Fruit fly (Drosophila melanogaster) whole organism, embryonic: Measurements from ENCODE around the gene MICAL-like.

Experiments used
- Adf1 ChIP-seq: fragments of 200-800 bp; sonication (Bioruptor generic); IDR thresholded peaks from 2 replicates; pipeline ENCODE4 v1.3.6; 2022; ENCODE audit warnings: missing biosample characterization, missing genetic modification characterization
- Asciz ChIP-seq: fragments of 200-800 bp; sonication (Bioruptor generic); optimal IDR thresholded peaks from 2 replicates; lab custom pipeline; 2017; ENCODE audit warnings: missing biosample characterization, mild to moderate bottlenecking, missing genetic modification characterization, missing genetic modification reagents
- CG12659 ChIP-seq: fragments of 200-800 bp; sonication (Bioruptor generic); optimal IDR thresholded peaks from 3 replicates; lab custom pipeline; 2017; ENCODE audit warnings: mild to moderate bottlenecking, missing biosample characterization, missing genetic modification reagents, missing genetic modification characterization
- CG13424 ChIP-seq: fragments of 200-800 bp; sonication (Bioruptor generic); optimal IDR thresholded peaks from 2 replicates; lab custom pipeline; 2019; ENCODE audit warnings: missing biosample characterization, mild to moderate bottlenecking, missing genetic modification characterization, moderate library complexity
- CG1529 ChIP-seq: fragments of 200-800 bp; sonication (Bioruptor generic); optimal IDR thresholded peaks from 3 replicates; lab custom pipeline; 2018; ENCODE audit warnings: missing biosample characterization, missing genetic modification characterization
- CG15479 ChIP-seq: fragments of 200-800 bp; sonication (Bioruptor generic); optimal IDR thresholded peaks from 3 replicates; lab custom pipeline; 2019; ENCODE audit warnings: missing biosample characterization, mild to moderate bottlenecking, missing genetic modification characterization, moderate library complexity
- CG17829 ChIP-seq: fragments of 200-800 bp; optimal IDR thresholded peaks from 2 replicates; lab custom pipeline; 2019; ENCODE audit warnings: missing biosample characterization, mild to moderate bottlenecking, missing genetic modification characterization, moderate library complexity
- CG18262 ChIP-seq: fragments of 200-800 bp; optimal IDR thresholded peaks from 3 replicates; lab custom pipeline; 2019; ENCODE audit warnings: missing biosample characterization, mild to moderate bottlenecking, missing genetic modification characterization, moderate library complexity
- CG2199 ChIP-seq: fragments of 200-800 bp; sonication (Bioruptor generic); IDR thresholded peaks from 3 replicates; pipeline ENCODE4 v1.3.6; 2022; ENCODE audit warnings: missing biosample characterization, missing genetic modification characterization
- CG30020 ChIP-seq: fragments of 200-800 bp; optimal IDR thresholded peaks from 2 replicates; lab custom pipeline; 2019; ENCODE audit warnings: missing biosample characterization, mild to moderate bottlenecking, missing genetic modification characterization, moderate library complexity
- CG4360 ChIP-seq: fragments of 200-800 bp; sonication (Bioruptor generic); IDR thresholded peaks from 2 replicates; pipeline ENCODE4 v1.3.6; 2022; ENCODE audit warnings: missing biosample characterization, missing genetic modification characterization
- CG6683 ChIP-seq: fragments of 200-800 bp; sonication (Bioruptor generic); optimal IDR thresholded peaks from 2 replicates; lab custom pipeline; 2017; ENCODE audit warnings: missing biosample characterization, mild to moderate bottlenecking, missing genetic modification characterization, missing genetic modification reagents
- CHES-1-like ChIP-seq: fragments of 200-800 bp; sonication (Bioruptor generic); optimal IDR thresholded peaks from 2 replicates; lab custom pipeline; 2016; ENCODE audit warnings: missing biosample characterization, missing genetic modification characterization
- CoRest ChIP-seq: fragments of 200-800 bp; sonication (Bioruptor generic); optimal IDR thresholded peaks from 3 replicates; lab custom pipeline; 2018; ENCODE audit warnings: missing biosample characterization, mild to moderate bottlenecking, missing genetic modification characterization, moderate library complexity
- Dek ChIP-seq: fragments of 200-800 bp; sonication (Bioruptor generic); optimal IDR thresholded peaks from 3 replicates; lab custom pipeline; 2019; ENCODE audit warnings: missing biosample characterization, mild to moderate bottlenecking, missing genetic modification characterization, moderate library complexity
- Ets65A ChIP-seq: fragments of 200-800 bp; sonication (Bioruptor generic); peaks from one replicate; lab custom pipeline; 2016; ENCODE audit warnings: missing biosample characterization, missing genetic modification characterization
- Gsc ChIP-seq: fragments of 200-800 bp; sonication (Bioruptor generic); IDR thresholded peaks from 2 replicates; pipeline ENCODE4 v1.3.6; 2022; ENCODE audit warnings: missing biosample characterization, missing genetic modification characterization
- Gug ChIP-seq: fragments of 200-800 bp; sonication (Bioruptor generic); IDR thresholded peaks from 4 replicates; pipeline ENCODE4 v1.3.6; 2022; ENCODE audit warnings: missing biosample characterization, missing genetic modification characterization
- Lhr ChIP-seq: fragments of 200-800 bp; sonication (Bioruptor generic); optimal IDR thresholded peaks from 3 replicates; lab custom pipeline; 2017; ENCODE audit warnings: mild to moderate bottlenecking, missing biosample characterization, missing genetic modification reagents, missing genetic modification characterization
- MTF-1 ChIP-seq: fragments of 200-800 bp; sonication (Bioruptor generic); optimal IDR thresholded peaks from 2 replicates; lab custom pipeline; 2018; ENCODE audit warnings: missing biosample characterization, mild to moderate bottlenecking, missing genetic modification characterization, borderline replicate concordance
- PHDP ChIP-seq: fragments of 200-800 bp; sonication (Bioruptor generic); optimal IDR thresholded peaks from 3 replicates; lab custom pipeline; 2018; ENCODE audit warnings: missing biosample characterization, mild to moderate bottlenecking, missing genetic modification characterization, moderate library complexity
- Poxn ChIP-seq: fragments of 200-800 bp; sonication (Bioruptor generic); IDR thresholded peaks from 2 replicates; pipeline ENCODE4 v1.3.6; 2022; ENCODE audit warnings: missing biosample characterization, missing genetic modification characterization
- Sox102F ChIP-seq: fragments of 200-800 bp; sonication (Bioruptor generic); optimal IDR thresholded peaks from 2 replicates; lab custom pipeline; 2018; ENCODE audit warnings: missing biosample characterization, mild to moderate bottlenecking, missing genetic modification characterization, moderate library complexity
- Sry-β ChIP-seq: fragments of 200-800 bp; sonication (Bioruptor generic); optimal IDR thresholded peaks from 2 replicates; lab custom pipeline; 2018; ENCODE audit warnings: missing biosample characterization, mild to moderate bottlenecking, missing genetic modification characterization, moderate library complexity
- Ssrp ChIP-seq: fragments of 200-800 bp; sonication (Bioruptor generic); optimal IDR thresholded peaks from 2 replicates; lab custom pipeline; 2018; ENCODE audit warnings: missing biosample characterization, mild to moderate bottlenecking, missing genetic modification characterization, moderate library complexity
- Trl ChIP-seq, 3 experiments: fragments of >200 bp in 2 of 3; fragments of 200-800 bp in 1 of 3; sonication (Bioruptor generic) in 1 of 3; optimal IDR thresholded peaks; 2 replicates in 1 of 3; 3 replicates in 2 of 3; lab custom pipeline; 2016 to 2017; ENCODE audit warnings: missing biosample characterization in 1 of 3, missing genetic modification characterization in 1 of 3
- Xbp1 ChIP-seq: fragments of 200-800 bp; sonication (Bioruptor generic); optimal IDR thresholded peaks from 3 replicates; lab custom pipeline; 2016; ENCODE audit warnings: missing biosample characterization, mild to moderate bottlenecking, missing genetic modification characterization
- cas ChIP-seq: fragments of 200-800 bp; sonication (Bioruptor generic); IDR thresholded peaks from 2 replicates; pipeline ENCODE4 v1.3.6; 2022; ENCODE audit warnings: missing biosample characterization, missing genetic modification characterization
- cato ChIP-seq: fragments of 200-800 bp; sonication (Bioruptor generic); optimal IDR thresholded peaks from 2 replicates; lab custom pipeline; 2016; ENCODE audit warnings: missing biosample characterization, missing genetic modification characterization, borderline replicate concordance
- caup ChIP-seq: fragments of 200-800 bp; sonication (Bioruptor generic); optimal IDR thresholded peaks from 3 replicates; lab custom pipeline; 2017; ENCODE audit warnings: missing biosample characterization, mild to moderate bottlenecking, missing genetic modification characterization, moderate library complexity; ENCODE audit not compliant: severe bottlenecking
- cg ChIP-seq: fragments of 200-800 bp; sonication (Bioruptor generic); optimal IDR thresholded peaks from 3 replicates; lab custom pipeline; 2019; ENCODE audit warnings: missing biosample characterization, mild to moderate bottlenecking, missing genetic modification characterization, moderate library complexity
- danr ChIP-seq: fragments of 200-800 bp; sonication (Bioruptor generic); IDR thresholded peaks from 2 replicates; pipeline ENCODE4 v1.3.6; 2022; ENCODE audit warnings: missing biosample characterization, missing genetic modification characterization
- dati ChIP-seq: fragments of 200-800 bp; sonication (Bioruptor generic); IDR thresholded peaks from 2 replicates; pipeline ENCODE4 v1.3.6; 2022; ENCODE audit warnings: missing biosample characterization, missing genetic modification characterization
- dm ChIP-seq: fragments of 200-800 bp; sonication (Bioruptor generic); optimal IDR thresholded peaks from 3 replicates; lab custom pipeline; 2016; ENCODE audit warnings: missing biosample characterization, missing genetic modification characterization
- en ChIP-seq: fragments of 200-800 bp; sonication (Bioruptor generic); optimal IDR thresholded peaks from 2 replicates; lab custom pipeline; 2016; ENCODE audit warnings: missing biosample characterization, missing genetic modification characterization
- fd102C ChIP-seq: fragments of 200-800 bp; sonication (Bioruptor generic); optimal IDR thresholded peaks from 2 replicates; lab custom pipeline; 2018; ENCODE audit warnings: missing biosample characterization, mild to moderate bottlenecking, missing genetic modification characterization, moderate library complexity
- lbe ChIP-seq: fragments of 200-800 bp; sonication (Bioruptor generic); optimal IDR thresholded peaks from 2 replicates; lab custom pipeline; 2016; ENCODE audit warnings: missing biosample characterization, mild to moderate bottlenecking, missing genetic modification characterization
- ranshi ChIP-seq: fragments of 200-800 bp; sonication (Bioruptor generic); IDR thresholded peaks from 2 replicates; pipeline ENCODE4 v1.3.6; 2022; ENCODE audit warnings: missing biosample characterization, missing genetic modification characterization
- ro ChIP-seq: fragments of 200-800 bp; sonication (Bioruptor generic); IDR thresholded peaks from 2 replicates; pipeline ENCODE4 v1.3.6; 2022; ENCODE audit warnings: missing biosample characterization, missing genetic modification characterization
- row ChIP-seq: fragments of 200-800 bp; sonication (Bioruptor generic); IDR thresholded peaks from 3 replicates; pipeline ENCODE4 v1.3.6; 2022; ENCODE audit warnings: missing biosample characterization, missing genetic modification characterization
- sc ChIP-seq, 3 experiments: fragments of >200 bp in 2 of 3; fragments of 200-800 bp in 1 of 3; sonication (Bioruptor generic) in 1 of 3; optimal IDR thresholded peaks; 2 replicates in 2 of 3; 3 replicates in 1 of 3; lab custom pipeline; 2017; ENCODE audit warnings: mild to moderate bottlenecking in 1 of 3, missing biosample characterization in 1 of 3, missing genetic modification characterization in 1 of 3, missing genetic modification reagents in 1 of 3
- shn ChIP-seq: fragments of 200-800 bp; sonication (Bioruptor generic); optimal IDR thresholded peaks from 3 replicates; lab custom pipeline; 2016; ENCODE audit warnings: missing biosample characterization, missing genetic modification characterization
- sim ChIP-seq: fragments of 200-800 bp; sonication (Bioruptor generic); IDR thresholded peaks from 2 replicates; pipeline ENCODE4 v1.3.6; 2022; ENCODE audit warnings: missing biosample characterization, missing genetic modification characterization
- sima ChIP-seq: fragments of 200-800 bp; sonication (Bioruptor generic); optimal IDR thresholded peaks from 2 replicates; lab custom pipeline; 2016; ENCODE audit warnings: missing biosample characterization, missing genetic modification characterization
- tna ChIP-seq: fragments of 200-800 bp; sonication (Bioruptor generic); IDR thresholded peaks from 2 replicates; pipeline ENCODE4 v1.3.6; 2022; ENCODE audit warnings: missing biosample characterization, missing genetic modification characterization; ENCODE audit not compliant: partially characterized antibody
- toy ChIP-seq: fragments of 200-800 bp; sonication (Bioruptor generic); IDR thresholded peaks from 2 replicates; pipeline ENCODE4 v1.3.6; 2022; ENCODE audit warnings: missing biosample characterization, missing genetic modification characterization

The MICAL-like gene

DNA sequence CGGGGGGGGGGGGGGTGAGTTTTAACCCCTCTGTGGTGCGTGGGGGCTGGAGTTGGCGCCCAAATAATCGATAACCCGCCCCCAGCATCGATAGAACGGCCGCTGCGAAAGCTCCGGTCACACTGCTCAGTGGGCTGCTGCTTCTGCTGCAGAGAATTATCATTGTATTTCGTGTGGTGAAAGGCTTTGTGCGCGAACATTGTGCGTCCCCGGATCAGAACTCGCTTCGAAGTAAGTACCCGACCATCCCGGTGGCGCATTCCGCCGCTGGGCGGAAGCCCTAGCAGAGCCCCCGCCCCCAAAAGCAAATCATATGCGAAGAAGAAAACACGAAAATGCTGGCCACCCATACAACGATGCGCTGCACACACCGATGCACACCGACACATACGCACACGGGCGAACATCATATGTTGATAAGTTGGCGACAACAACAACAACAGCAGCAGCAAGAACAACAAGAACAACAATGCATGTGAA is 29.2 kb upstream of the MICAL-like start, which contains the start of gene Syx13 (continued):
- TF ChIP-seq Lhr (GFP tag; lab: Kevin White, UChicago) (no peak), Asciz (GFP tag; lab: Kevin White, UChicago) (no peak), Ets65A (GFP tag; lab: Kevin White, UChicago) (no peak), dm (GFP tag; lab: Kevin White, UChicago) (peak; percentile 26), shn (GFP tag; lab: Kevin White, UChicago) (no peak), tna (GFP tag; lab: Robert Waterston, UW) (peak; percentile 72), CG12659 (GFP tag; lab: Kevin White, UChicago) (peak; percentile 84), fd102C (GFP tag; lab: Kevin White, UChicago) (no peak), MTF-1 (GFP tag; lab: Kevin White, UChicago) (no peak), lbe (no peak), sim (GFP tag; lab: Robert Waterston, UW) (no peak), sima (no peak)

DNA sequence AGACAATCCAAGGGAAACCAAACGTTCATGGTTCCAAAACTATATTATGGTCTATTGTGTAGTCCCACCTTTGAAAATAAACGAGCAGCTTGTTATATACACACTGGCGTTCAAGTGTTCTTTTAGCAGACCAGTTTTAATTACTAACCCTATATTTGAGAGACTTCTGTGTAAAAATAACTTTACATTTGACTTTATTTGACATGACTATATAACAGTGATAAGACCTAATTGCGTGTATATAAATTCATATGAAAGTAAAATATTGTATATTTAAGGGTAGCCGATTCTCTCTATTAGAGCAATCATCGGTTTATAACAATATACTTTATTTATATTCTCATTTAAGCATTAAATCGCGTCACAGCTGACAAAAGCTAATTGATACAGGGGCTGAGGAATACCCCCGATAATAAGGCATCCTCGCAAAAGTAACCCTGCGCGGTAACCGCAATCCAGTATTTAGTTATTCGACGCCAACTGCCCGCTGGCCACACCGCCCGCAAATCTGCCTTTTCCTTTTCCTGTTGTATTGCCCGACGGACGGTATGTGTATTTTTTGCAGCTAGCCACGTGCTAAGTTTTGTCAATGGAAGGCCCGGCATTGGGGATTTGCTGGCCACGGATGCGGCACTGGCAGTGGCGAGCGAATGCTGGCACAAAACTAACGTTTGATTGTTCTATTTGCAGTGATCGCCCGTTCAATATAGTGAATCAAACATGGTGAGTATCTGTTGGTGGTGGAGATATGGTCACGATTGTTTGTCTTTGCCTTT is 26.3 kb upstream of the MICAL-like start, which contains the start of gene RpS4:
Gene RpS4, plus strand, starts transcription at position 465 of the 776 bp plus-strand sequence.
- TF ChIP-seq CG1529: peak; percentile 89
- peak; percentile 53 for TF ChIP-seq cato (GFP tag; lab: Kevin White, UChicago)
- TF ChIP-seq Gug (GFP tag; lab: Robert Waterston, UW): peak; percentile 89
- TF ChIP-seq ranshi: peak; percentile 80
- peak; percentile 26; the same call in 1 of the 2 replicates for TF ChIP-seq cas (GFP tag; lab: Robert Waterston, UW)
- TF ChIP-seq CG4360 (GFP tag; lab: Robert Waterston, UW): peak; percentile 56
- TF ChIP-seq Gsc (GFP tag; lab: Robert Waterston, UW): no peak
- TF ChIP-seq CG17829: peak; percentile 72
- peak; percentile 6; the same call in 1 of the 2 replicates for TF ChIP-seq ro (GFP tag; lab: Robert Waterston, UW)
- peak; percentile 57 for TF ChIP-seq CG13424
- no peak; the same call in 1 of the 2 replicates for TF ChIP-seq Poxn (GFP tag; lab: Robert Waterston, UW)
- TF ChIP-seq sc (optimal IDR thresholded peaks at IDR 0.05; lab: Kevin White, UChicago): no peak
- TF ChIP-seq sc (GFP tag; optimal IDR thresholded peaks at IDR 0.05; lab: Kevin White, UChicago): peak; percentile 76
- peak; percentile 71 for TF ChIP-seq Sry-β (GFP tag; lab: Kevin White, UChicago)
- peak; percentile 82 for TF ChIP-seq en (GFP tag; lab: Kevin White, UChicago)
- peak; percentile 34 for TF ChIP-seq CG15479 (GFP tag; lab: Kevin White, UChicago)
- TF ChIP-seq Ssrp (tag; lab: Kevin White, UChicago): peak; percentile 42
- TF ChIP-seq CG6683 (GFP tag; lab: Kevin White, UChicago): peak; percentile 83
- TF ChIP-seq Adf1 (GFP tag; lab: Robert Waterston, UW): peak; percentile 48; the same call in 1 of the 2 replicates
- TF ChIP-seq Xbp1 (GFP tag; lab: Kevin White, UChicago): peak; percentile 82
- peak; percentile 92 for TF ChIP-seq row (GFP tag; lab: Robert Waterston, UW)
- TF ChIP-seq Trl (optimal IDR thresholded peaks at IDR 0.05; lab: Kevin White, UChicago): no peak
- TF ChIP-seq Trl (GFP tag; optimal IDR thresholded peaks at IDR 0.05; lab: Kevin White, UChicago): peak; percentile 89
- peak; percentile 72; the same call in 1 of the 2 replicates for TF ChIP-seq toy
- TF ChIP-seq CG2199 (GFP tag; lab: Robert Waterston, UW): peak; percentile 86; the same call in 2 of the 3 replicates
- peak; percentile 42; the same call in 1 of the 2 replicates for TF ChIP-seq danr (GFP tag; lab: Robert Waterston, UW)
- TF ChIP-seq Sox102F: no peak
- peak; percentile 92 for TF ChIP-seq PHDP (tag; lab: Kevin White, UChicago)
- peak; percentile 86 for TF ChIP-seq CHES-1-like (GFP tag; lab: Kevin White, UChicago)
- peak; percentile 98 for TF ChIP-seq caup (GFP tag; lab: Kevin White, UChicago)
- TF ChIP-seq dati (GFP tag; lab: Robert Waterston, UW): peak; percentile 79
- no peak for TF ChIP-seq cg (GFP tag; lab: Kevin White, UChicago)
- peak; percentile 81 for TF ChIP-seq Dek (tag; lab: Kevin White, UChicago)
- TF ChIP-seq CG30020 (tag; lab: Kevin White, UChicago): peak; percentile 50
- TF ChIP-seq CG18262 (tag; lab: Kevin White, UChicago): peak; percentile 68
- peak; percentile 74 for TF ChIP-seq CoRest (tag; lab: Kevin White, UChicago)
